Worm (Caenorhabditis elegans): ENCODE results near the gene cky-1.

Gene cky-1

ce11 chrV:12780248-12780647 is 43.7 kb downstream of the cky-1 start (continued):
- TF ChIP-seq attf-5 (GFP tag; optimal IDR thresholded peaks at IDR 0.05) (peak; percentile 81), ceh-79 (tag; optimal IDR thresholded peaks at IDR 0.05) (peak; percentile 69), ceh-40 (GFP tag; IDR thresholded peaks at IDR 0.05) (peak; percentile 78; the same call in 1 of the 2 replicates), rcor-1 (GFP tag; IDR thresholded peaks at IDR 0.05) (peak; percentile 49), fkh-3 (tag; optimal IDR thresholded peaks at IDR 0.05) (no peak), ztf-3 (GFP tag; optimal IDR thresholded peaks at IDR 0.05) (no peak), hrde-1 (tag; optimal IDR thresholded peaks at IDR 0.05; ENCODE audit: borderline replicate concordance) (no peak), ceh-58 (GFP tag; IDR thresholded peaks at IDR 0.05) (peak; percentile 83; the same call in 1 of the 2 replicates), nhr-27 (tag; optimal IDR thresholded peaks at IDR 0.05) (peak; percentile 17), F39B2.1 (GFP tag; IDR thresholded peaks at IDR 0.05) (no peak), hmg-1.2 (GFP tag; IDR thresholded peaks at IDR 0.05) (peak; percentile 76), nhr-179 (tag; optimal IDR thresholded peaks at IDR 0.05) (no peak), lin-54 (GFP tag; optimal IDR thresholded peaks at IDR 0.05) (no peak), zim-3 (tag; optimal IDR thresholded peaks at IDR 0.05) (peak; percentile 91), mxl-1 (tag; optimal IDR thresholded peaks at IDR 0.05) (peak; percentile 72), hlh-26 (GFP tag; conservative IDR thresholded peaks at IDR 0.05) (no peak), B0019.2 (GFP tag; conservative IDR thresholded peaks at IDR 0.05) (no peak), F52B5.7 (tag; optimal IDR thresholded peaks at IDR 0.05) (peak; percentile 66), ztf-25 (GFP tag; IDR thresholded peaks at IDR 0.05) (peak; percentile 85), attf-3 (GFP tag; conservative IDR thresholded peaks at IDR 0.05) (peak; percentile 65), F37B4.10 (GFP tag; IDR thresholded peaks at IDR 0.05) (0 out of 2 replicates have a peak, but pooled peaks have one; percentile 45), ztf-22 (GFP tag; optimal IDR thresholded peaks at IDR 0.05) (peak; percentile 21), nhr-90 (tag; optimal IDR thresholded peaks at IDR 0.05) (peak; percentile 75), hlh-12 (tag; optimal IDR thresholded peaks at IDR 0.05) (peak; percentile 4), sea-2 (GFP tag; IDR thresholded peaks at IDR 0.05) (0 out of 2 replicates have a peak, but pooled peaks have one; percentile 45), F57A8.1 (GFP tag; optimal IDR thresholded peaks at IDR 0.05) (peak; percentile 68), nfyb-1 (GFP tag; IDR thresholded peaks at IDR 0.05) (peak; percentile 75), sdz-38 (tag; optimal IDR thresholded peaks at IDR 0.05) (no peak), hsf-1 (GFP tag; IDR thresholded peaks at IDR 0.05) (no peak; the same call in 1 of the 2 replicates), ztf-6 (GFP tag; IDR thresholded peaks at IDR 0.05) (0 out of 2 replicates have a peak, but pooled peaks have one; percentile 53), B0336.3 (GFP tag; IDR thresholded peaks at IDR 0.05) (no peak), unc-62 (GFP tag; optimal IDR thresholded peaks at IDR 0.05) (no peak), rpc-1 (optimal IDR thresholded peaks at IDR 0.05) (peak; percentile 87), rpc-1 (tag; optimal IDR thresholded peaks at IDR 0.05) (peak; percentile 89), athp-1 (tag; optimal IDR thresholded peaks at IDR 0.05) (peak; percentile 72), F55B11.4 (tag; optimal IDR thresholded peaks at IDR 0.05; ENCODE audit: borderline replicate concordance, insufficient read depth) (no peak), ekl-4 (GFP tag; IDR thresholded peaks at IDR 0.05) (peak; percentile 68; the same call in 1 of the 2 replicates), efl-1 (GFP tag; optimal IDR thresholded peaks at IDR 0.05) (no peak), attf-6 (GFP tag; IDR thresholded peaks at IDR 0.05) (no peak), dox-1 (GFP tag; IDR thresholded peaks at IDR 0.05) (no peak; the same call in 1 of the 2 replicates), rec-8 (tag; optimal IDR thresholded peaks at IDR 0.05) (peak; percentile 75 to 84), Y95B8A.8 (GFP tag; IDR thresholded peaks at IDR 0.05) (peak; percentile 33; the same call in 1 of the 2 replicates), nhr-120 (GFP tag; IDR thresholded peaks at IDR 0.05) (0 out of 2 replicates have a peak, but pooled peaks have one; percentile 61), lin-26 (GFP tag; IDR thresholded peaks at IDR 0.05) (peak; percentile 97), nfya-1 (tag; optimal IDR thresholded peaks at IDR 0.05; ENCODE audit: borderline replicate concordance, insufficient read depth) (no peak), aptf-3 (GFP tag; IDR thresholded peaks at IDR 0.05) (0 out of 2 replicates have a peak, but pooled peaks have one; percentile 26), snpc-1.1 (tag; optimal IDR thresholded peaks at IDR 0.05; ENCODE audit: insufficient read depth) (peak; percentile 2), F57C9.4 (tag; optimal IDR thresholded peaks at IDR 0.05) (no peak)

Data from whole organism, young adult.